Fruit fly (Drosophila melanogaster): Measurements from ENCODE around the gene Obp73a.

- TF ChIP-seq Myc (optimal IDR thresholded peaks at IDR 0.05) (no peak), insv (optimal IDR thresholded peaks at IDR 0.05) (no peak), h (optimal IDR thresholded peaks at IDR 0.05) (no peak), psq (optimal IDR thresholded peaks at IDR 0.05) (no peak), ttk (optimal IDR thresholded peaks at IDR 0.05) (no peak), Sin3A (optimal IDR thresholded peaks at IDR 0.05) (no peak)
These were observed 14.4 kb downstream of the Obp73a start for dm6 chr3L:16958397-16959080.

Measured in Kc167 (cell line).